Fruit fly (Drosophila melanogaster) whole organism, embryonic: ENCODE measurements around the gene CG12123.

Source experiments
- Atf-2 ChIP-seq: fragments of 200-800 bp; sonication (Bioruptor generic); optimal IDR thresholded peaks from 2 replicates; lab custom pipeline; 2016; ENCODE audit warnings: missing biosample characterization, missing genetic modification characterization
- B-H1 ChIP-seq: fragments of 200-800 bp; sonication (Bioruptor generic); IDR thresholded peaks from 3 replicates; pipeline ENCODE4 v1.3.6; 2022; ENCODE audit warnings: missing biosample characterization, missing genetic modification characterization
- CG12769 ChIP-seq: fragments of 200-800 bp; sonication (Bioruptor generic); optimal IDR thresholded peaks from 2 replicates; lab custom pipeline; 2019; ENCODE audit warnings: missing biosample characterization, mild to moderate bottlenecking, missing genetic modification characterization, moderate library complexity
- CG16779 ChIP-seq: fragments of 200-800 bp; sonication (Bioruptor generic); IDR thresholded peaks from 2 replicates; pipeline ENCODE4 v1.3.6; 2022; ENCODE audit warnings: missing biosample characterization, missing genetic modification characterization
- CG16813 ChIP-seq: fragments of 200-800 bp; sonication (Bioruptor generic); IDR thresholded peaks from 3 replicates; pipeline ENCODE4 v1.3.6; 2022; ENCODE audit warnings: missing biosample characterization, missing genetic modification characterization; ENCODE audit not compliant: partially characterized antibody
- CG16815 ChIP-seq: fragments of 200-800 bp; sonication (Bioruptor generic); optimal IDR thresholded peaks from 3 replicates; lab custom pipeline; 2017; ENCODE audit warnings: missing biosample characterization, mild to moderate bottlenecking, missing genetic modification characterization
- CG1832 ChIP-seq: fragments of 200-800 bp; sonication (Bioruptor generic); optimal IDR thresholded peaks from 2 replicates; lab custom pipeline; 2017; ENCODE audit warnings: missing biosample characterization, mild to moderate bottlenecking, missing genetic modification characterization, inconsistent platforms
- CG18619 ChIP-seq: fragments of 200-800 bp; sonication (Bioruptor generic); optimal IDR thresholded peaks from 3 replicates; lab custom pipeline; 2017; ENCODE audit warnings: missing biosample characterization, mild to moderate bottlenecking, missing genetic modification characterization
- CG18764 ChIP-seq: fragments of 200-800 bp; sonication (Bioruptor generic); optimal IDR thresholded peaks from 3 replicates; lab custom pipeline; 2016; ENCODE audit warnings: missing biosample characterization, missing genetic modification characterization
- CG3407 ChIP-seq: fragments of 200-800 bp; sonication (Bioruptor generic); optimal IDR thresholded peaks from 2 replicates; lab custom pipeline; 2018; ENCODE audit warnings: missing biosample characterization, mild to moderate bottlenecking, missing genetic modification characterization
- CG4328 ChIP-seq: fragments of 200-800 bp; sonication (Bioruptor generic); optimal IDR thresholded peaks from 3 replicates; lab custom pipeline; 2017; ENCODE audit warnings: missing biosample characterization, missing genetic modification reagents, missing genetic modification characterization
- CG4707 ChIP-seq: fragments of 200-800 bp; sonication (Bioruptor generic); optimal IDR thresholded peaks from 2 replicates; lab custom pipeline; 2018; ENCODE audit warnings: missing biosample characterization, mild to moderate bottlenecking, missing genetic modification characterization, moderate library complexity
- CG7556 ChIP-seq: fragments of 200-800 bp; sonication (Bioruptor generic); optimal IDR thresholded peaks from 2 replicates; lab custom pipeline; 2017; ENCODE audit warnings: missing biosample characterization, mild to moderate bottlenecking, missing genetic modification characterization
- CG8089 ChIP-seq: fragments of 200-800 bp; sonication (Bioruptor generic); optimal IDR thresholded peaks from 3 replicates; lab custom pipeline; 2016; ENCODE audit warnings: missing biosample characterization, missing genetic modification characterization
- Dad ChIP-seq: fragments of 200-800 bp; sonication (Bioruptor generic); optimal IDR thresholded peaks from 3 replicates; lab custom pipeline; 2016; ENCODE audit warnings: missing biosample characterization, missing genetic modification characterization
- Deaf1 ChIP-seq: fragments of 200-800 bp; optimal IDR thresholded peaks from 3 replicates; lab custom pipeline; 2019; ENCODE audit warnings: missing biosample characterization, mild to moderate bottlenecking, missing genetic modification characterization, moderate library complexity
- Drgx ChIP-seq: fragments of 200-800 bp; sonication (Bioruptor generic); IDR thresholded peaks from 2 replicates; pipeline ENCODE4 v1.3.6; 2022; ENCODE audit warnings: missing biosample characterization, missing genetic modification characterization
- E2f1 ChIP-seq: fragments of 200-800 bp; sonication (Bioruptor generic); IDR thresholded peaks from 2 replicates; pipeline ENCODE4 v1.3.6; 2022; ENCODE audit warnings: missing biosample characterization, missing genetic modification characterization
- Ets65A ChIP-seq: fragments of 200-800 bp; sonication (Bioruptor generic); peaks from one replicate; lab custom pipeline; 2016; ENCODE audit warnings: missing biosample characterization, missing genetic modification characterization
- HHEX ChIP-seq: fragments of 200-800 bp; sonication (Bioruptor generic); optimal IDR thresholded peaks from 3 replicates; lab custom pipeline; 2017; ENCODE audit warnings: missing biosample characterization, mild to moderate bottlenecking, missing genetic modification characterization, missing genetic modification reagents
- Kr ChIP-seq: fragments of 200-800 bp; sonication (Bioruptor generic); optimal IDR thresholded peaks from 2 replicates; lab custom pipeline; 2017; ENCODE audit warnings: missing biosample characterization, mild to moderate bottlenecking, missing genetic modification characterization
- Meics ChIP-seq: fragments of 200-800 bp; sonication (Bioruptor generic); optimal IDR thresholded peaks from 2 replicates; lab custom pipeline; 2017; ENCODE audit warnings: missing biosample characterization, mild to moderate bottlenecking, missing genetic modification characterization
- NfI ChIP-seq: fragments of 200-800 bp; sonication (Bioruptor generic); optimal IDR thresholded peaks from 3 replicates; lab custom pipeline; 2018; ENCODE audit warnings: missing biosample characterization, mild to moderate bottlenecking, missing genetic modification characterization, moderate library complexity
- Opbp ChIP-seq: fragments of 200-800 bp; sonication (Bioruptor generic); IDR thresholded peaks from 3 replicates; pipeline ENCODE4 v1.3.6; 2022; ENCODE audit warnings: missing biosample characterization, missing genetic modification characterization; ENCODE audit not compliant: partially characterized antibody
- Vsx1 ChIP-seq: fragments of 200-800 bp; sonication (Bioruptor generic); optimal IDR thresholded peaks from 2 replicates; lab custom pipeline; 2017; ENCODE audit warnings: missing biosample characterization, mild to moderate bottlenecking, missing genetic modification characterization, missing genetic modification reagents
- ash1 ChIP-seq: fragments of 200-800 bp; sonication (Bioruptor generic); optimal IDR thresholded peaks from 2 replicates; lab custom pipeline; 2018; ENCODE audit warnings: missing biosample characterization, mild to moderate bottlenecking, missing genetic modification characterization
- az2 ChIP-seq: fragments of 200-800 bp; sonication (Bioruptor generic); optimal IDR thresholded peaks from 3 replicates; lab custom pipeline; 2016; ENCODE audit warnings: missing biosample characterization, missing genetic modification characterization
- cad ChIP-seq: fragments of >200 bp; optimal IDR thresholded peaks from 2 replicates; lab custom pipeline; 2017; ENCODE audit warnings: missing biosample characterization, missing genetic modification characterization
- chinmo ChIP-seq: fragments of 200-800 bp; sonication (Bioruptor generic); IDR thresholded peaks from 4 replicates; pipeline ENCODE4 v1.3.6; 2022; ENCODE audit warnings: missing biosample characterization, missing genetic modification characterization; ENCODE audit not compliant: partially characterized antibody
- crol ChIP-seq: fragments of 200-800 bp; sonication (Bioruptor generic); IDR thresholded peaks from 2 replicates; pipeline ENCODE4 v1.3.6; 2022; ENCODE audit warnings: missing biosample characterization, missing genetic modification characterization
- da ChIP-seq: fragments of 200-800 bp; sonication (Bioruptor generic); optimal IDR thresholded peaks from 2 replicates; lab custom pipeline; 2016; ENCODE audit warnings: missing biosample characterization, missing genetic modification characterization
- dysf ChIP-seq: fragments of 200-800 bp; sonication (Bioruptor generic); IDR thresholded peaks from 3 replicates; pipeline ENCODE4 v1.3.6; 2022; ENCODE audit warnings: missing biosample characterization, missing genetic modification characterization
- eve ChIP-seq, 2 experiments: fragments of >200 bp; optimal IDR thresholded peaks; 2 replicates each; lab custom pipeline; 2017; ENCODE audit warnings: missing biosample characterization in 2 of 2, missing genetic modification characterization in 2 of 2
- ewg ChIP-seq: fragments of 200-800 bp; sonication (Bioruptor generic); optimal IDR thresholded peaks from 3 replicates; lab custom pipeline; 2017; ENCODE audit warnings: mild to moderate bottlenecking, missing biosample characterization, missing genetic modification reagents, missing genetic modification characterization
- hb ChIP-seq: fragments of 200-800 bp; sonication (Bioruptor generic); IDR thresholded peaks from 3 replicates; pipeline ENCODE4 v1.3.6; 2022; ENCODE audit warnings: missing biosample characterization, missing genetic modification characterization; ENCODE audit not compliant: partially characterized antibody
- her ChIP-seq: fragments of 200-800 bp; sonication (Bioruptor generic); optimal IDR thresholded peaks from 2 replicates; lab custom pipeline; 2016; ENCODE audit warnings: missing biosample characterization, missing genetic modification characterization
- hkb ChIP-seq, 2 experiments: fragments of 200-800 bp in 1 of 2; fragments of >200 bp in 1 of 2; sonication (Bioruptor generic) in 1 of 2; IDR thresholded peaks in 1 of 2; optimal IDR thresholded peaks in 1 of 2; 2 replicates each; pipeline versions ENCODE4 v1.3.6 to Lab custom; 2017 to 2022; ENCODE audit warnings: missing biosample characterization in 1 of 2, missing genetic modification characterization in 1 of 2
- kni ChIP-seq: fragments of 200-800 bp; sonication (Bioruptor generic); optimal IDR thresholded peaks from 3 replicates; lab custom pipeline; 2017; ENCODE audit warnings: mild to moderate bottlenecking, missing biosample characterization, missing genetic modification reagents, missing genetic modification characterization
- oc ChIP-seq: fragments of 200-800 bp; sonication (Bioruptor generic); optimal IDR thresholded peaks from 2 replicates; lab custom pipeline; 2018; ENCODE audit warnings: missing biosample characterization, mild to moderate bottlenecking, missing genetic modification characterization, moderate library complexity
- otp ChIP-seq: fragments of 200-800 bp; sonication (Bioruptor generic); IDR thresholded peaks from 3 replicates; pipeline ENCODE4, ENCODE4 v1.3.6; 2022; ENCODE audit warnings: missing biosample characterization, missing genetic modification characterization
- pfk ChIP-seq: fragments of 200-800 bp; sonication (Bioruptor generic); optimal IDR thresholded peaks from 2 replicates; lab custom pipeline; 2018; ENCODE audit warnings: missing biosample characterization, mild to moderate bottlenecking, missing genetic modification characterization, moderate library complexity
- phol ChIP-seq: fragments of 200-800 bp; sonication (Bioruptor generic); optimal IDR thresholded peaks from 3 replicates; lab custom pipeline; 2018; ENCODE audit warnings: missing biosample characterization, mild to moderate bottlenecking, missing genetic modification characterization, moderate library complexity
- sd ChIP-seq: fragments of 200-800 bp; sonication (Bioruptor generic); optimal IDR thresholded peaks from 3 replicates; lab custom pipeline; 2018; ENCODE audit warnings: missing biosample characterization, mild to moderate bottlenecking, missing genetic modification characterization, moderate library complexity
- seq ChIP-seq: fragments of 200-800 bp; sonication (Bioruptor generic); IDR thresholded peaks from 2 replicates; pipeline ENCODE4 v1.3.6; 2022; ENCODE audit warnings: missing biosample characterization, missing genetic modification characterization
- slbo ChIP-seq: fragments of 200-800 bp; sonication (Bioruptor generic); IDR thresholded peaks from 2 replicates; pipeline ENCODE4 v1.3.6; 2022; ENCODE audit warnings: missing biosample characterization, missing genetic modification characterization
- so ChIP-seq: fragments of 200-800 bp; sonication (Bioruptor generic); IDR thresholded peaks from 3 replicates; pipeline ENCODE4 v1.3.6; 2022; ENCODE audit warnings: missing biosample characterization, missing genetic modification characterization
- twi ChIP-seq: fragments of 200-800 bp; optimal IDR thresholded peaks from 2 replicates; lab custom pipeline; 2019; ENCODE audit warnings: missing biosample characterization, mild to moderate bottlenecking, missing genetic modification characterization, moderate library complexity
- vnd ChIP-seq: fragments of 200-800 bp; sonication (Bioruptor generic); IDR thresholded peaks from 3 replicates; pipeline ENCODE4 v1.3.6; 2022; ENCODE audit warnings: missing biosample characterization, missing genetic modification characterization; ENCODE audit not compliant: partially characterized antibody
- wor ChIP-seq: fragments of 200-800 bp; sonication (Bioruptor generic); IDR thresholded peaks from 2 replicates; pipeline ENCODE4 v1.3.6; 2022; ENCODE audit warnings: missing biosample characterization, missing genetic modification characterization

CG12123 gene

DNA sequence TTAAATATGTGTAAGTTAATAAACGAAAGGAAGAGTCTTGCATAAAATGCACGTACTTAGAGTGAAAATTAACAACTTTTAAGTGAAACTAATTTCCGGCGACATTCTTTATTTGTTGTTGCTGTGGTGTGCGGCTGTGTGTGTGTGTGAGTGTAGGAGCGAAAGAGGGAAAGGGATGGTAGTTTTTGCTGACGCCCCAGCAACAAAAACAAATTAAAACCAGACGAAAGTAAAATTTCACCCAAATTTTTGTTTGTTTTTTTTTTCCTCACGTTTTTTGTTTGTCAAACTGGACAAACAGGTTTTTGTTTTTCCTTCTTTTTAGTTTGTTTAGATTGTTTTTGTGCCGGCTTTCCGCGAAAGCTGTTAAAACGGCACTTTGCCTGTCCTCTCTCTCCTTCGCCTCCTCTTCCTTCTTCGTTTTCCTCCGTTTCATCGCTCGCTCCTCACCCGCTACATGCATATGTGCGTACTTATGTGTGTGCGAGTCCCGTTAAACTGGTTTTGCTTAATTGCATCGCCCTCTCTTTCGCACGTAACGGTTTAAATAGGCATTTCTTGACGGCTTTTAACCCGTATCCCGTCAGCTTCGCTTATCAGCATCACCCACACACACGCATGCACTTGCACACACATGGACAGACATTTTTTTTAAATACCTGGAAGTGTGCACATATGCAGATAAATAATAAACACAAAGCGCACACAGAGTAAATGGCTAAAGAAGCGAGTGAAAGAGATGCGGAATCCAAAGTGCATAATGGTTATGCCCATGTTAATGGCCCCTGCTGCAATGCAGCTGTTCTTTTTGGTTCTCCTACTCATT lies 4.7 kb downstream of the CG12123 start, which contains the start of gene Miga:
Gene Miga (minus strand): TSS at position 536 of the 826 bp plus-strand sequence.
- TF ChIP-seq crol (peak; percentile 68), twi (tag; lab: Kevin White, UChicago) (peak; percentile 83), CG3407 (GFP tag; lab: Kevin White, UChicago) (no peak), da (GFP tag; lab: Kevin White, UChicago) (no peak), CG16779 (GFP tag; lab: Robert Waterston, UW) (no peak), hb (no peak), Meics (GFP tag; lab: Kevin White, UChicago) (no peak), CG18764 (GFP tag; lab: Kevin White, UChicago) (no peak), otp (GFP tag; lab: Robert Waterston, UW) (0 out of 3 replicates have a peak, but pooled peaks have one; percentile 5), CG4328 (no peak), Drgx (GFP tag; lab: Robert Waterston, UW) (no peak; the same call in 1 of the 2 replicates), Atf-2 (GFP tag; lab: Kevin White, UChicago) (no peak), CG12769 (no peak), CG1832 (GFP tag; lab: Kevin White, UChicago) (peak; percentile 30), eve (GFP tag; optimal IDR thresholded peaks at IDR 0.05; lab: Kevin White, UChicago) (no peak), kni (GFP tag; lab: Kevin White, UChicago) (peak; percentile 60), Opbp (GFP tag; lab: Robert Waterston, UW) (peak; percentile 32; the same call in 1 of the 3 replicates), Ets65A (no peak), E2f1 (GFP tag; lab: Robert Waterston, UW) (no peak), CG7556 (GFP tag; lab: Kevin White, UChicago) (no peak), HHEX (GFP tag; lab: Kevin White, UChicago) (no peak), pfk (GFP tag; lab: Kevin White, UChicago) (no peak), oc (peak; percentile 46), cad (GFP tag; lab: Kevin White, UChicago) (no peak), sd (tag; lab: Kevin White, UChicago) (peak; percentile 51), dysf (GFP tag; lab: Robert Waterston, UW) (no peak), hkb (optimal IDR thresholded peaks at IDR 0.05; lab: Kevin White, UChicago) (no peak), hkb (GFP tag; IDR thresholded peaks at IDR 0.05; lab: Robert Waterston, UW) (no peak), CG8089 (no peak), vnd (no peak), CG18619 (GFP tag; lab: Kevin White, UChicago) (no peak), Kr (GFP tag; lab: Kevin White, UChicago) (peak; percentile 18), Vsx1 (no peak), CG4707 (GFP tag; lab: Kevin White, UChicago) (no peak), ash1 (no peak), seq (GFP tag; lab: Robert Waterston, UW) (no peak), so (GFP tag; lab: Robert Waterston, UW) (no peak), phol (tag; lab: Kevin White, UChicago) (no peak), chinmo (GFP tag; lab: Robert Waterston, UW) (peak; percentile 85; the same call in 1 of the 4 replicates), her (GFP tag; lab: Kevin White, UChicago) (no peak), az2 (GFP tag; lab: Kevin White, UChicago) (no peak), CG16813 (GFP tag; lab: Robert Waterston, UW) (no peak), CG16815 (no peak), B-H1 (GFP tag; lab: Robert Waterston, UW) (no peak), slbo (GFP tag; lab: Robert Waterston, UW) (no peak), NfI (GFP tag; lab: Kevin White, UChicago) (no peak), Deaf1 (tag; lab: Kevin White, UChicago) (no peak), ewg (GFP tag; lab: Kevin White, UChicago) (no peak), wor (GFP tag; lab: Robert Waterston, UW) (no peak), Dad (GFP tag; lab: Kevin White, UChicago) (no peak)
